Worm (Caenorhabditis elegans) whole organism, early embryonic: ENCODE data around the gene C50F4.10.

Experiments used
- B0310.2 ChIP-seq: sonication (generic microtip); optimal IDR thresholded peaks from 2 replicates; lab custom pipeline; 2016; ENCODE audit warnings: mild to moderate bottlenecking, missing genetic modification characterization, missing compliant biosample characterization
- F13C5.2 ChIP-seq: sonication (generic microtip); optimal IDR thresholded peaks from 2 replicates; lab custom pipeline; 2017; ENCODE audit warnings: mild to moderate bottlenecking, missing genetic modification characterization, inconsistent platforms, missing compliant biosample characterization
- ama-1 ChIP-seq: fragments of 150-350 bp; optimal IDR thresholded peaks from 2 replicates; lab custom pipeline; 2014
- ceh-13 ChIP-seq: fragments of 200-800 bp; sonication (Bioruptor generic); optimal IDR thresholded peaks from 2 replicates; lab custom pipeline; 2018; ENCODE audit warnings: mild to moderate bottlenecking, missing genetic modification characterization, missing compliant biosample characterization
- ceh-36 ChIP-seq: sonication (generic microtip); optimal IDR thresholded peaks from 2 replicates; lab custom pipeline; 2016; ENCODE audit warnings: missing genetic modification characterization, inconsistent platforms, missing compliant biosample characterization
- ets-7 ChIP-seq: sonication (generic microtip); optimal IDR thresholded peaks from 2 replicates; lab custom pipeline; 2016; ENCODE audit warnings: missing genotype, missing genetic modification characterization, missing compliant biosample characterization
- flt-1 ChIP-seq: fragments of 200-800 bp; sonication (Bioruptor generic); IDR thresholded peaks from 2 replicates; pipeline ENCODE4 v1.3.6; 2022; ENCODE audit warnings: missing genetic modification characterization, missing compliant biosample characterization
- hmbx-1 ChIP-seq: sonication (generic microtip); optimal IDR thresholded peaks from 2 replicates; lab custom pipeline; 2016; ENCODE audit warnings: mild to moderate bottlenecking, missing genetic modification characterization, missing compliant biosample characterization
- pes-1 ChIP-seq: fragments of 200-800 bp; sonication (Bioruptor generic); IDR thresholded peaks from 2 replicates; pipeline ENCODE4 v1.3.6; 2022; ENCODE audit warnings: missing genetic modification reagents, missing genetic modification characterization, missing compliant biosample characterization
- sea-1 ChIP-seq: fragments of 200-800 bp; sonication (Bioruptor generic); conservative IDR thresholded peaks from 2 replicates; pipeline ENCODE4 v1.3.6; 2022; ENCODE audit warnings: missing genetic modification characterization, missing compliant biosample characterization
- tbx-11 ChIP-seq: fragments of 200-800 bp; sonication (Bioruptor generic); IDR thresholded peaks from 2 replicates; pipeline ENCODE4 v1.3.6; 2022; ENCODE audit warnings: missing genetic modification characterization, missing compliant biosample characterization

ce11 chrV:9576991-9577390 lies 45.6 kb upstream of the C50F4.10 start, which contains the start of gene F25B3.2:
- TF ChIP-seq pes-1 (GFP tag; lab: Robert Waterston, UW) = no peak
- TF ChIP-seq ama-1 (lab: Kevin White, UChicago) = no peak
- TF ChIP-seq flt-1 = no peak
- no peak for TF ChIP-seq ceh-13
- no peak for TF ChIP-seq ets-7 (tag; lab: Kevin White, UChicago)
- no peak for TF ChIP-seq ceh-36 (tag; lab: Kevin White, UChicago)
- TF ChIP-seq F13C5.2 (tag; lab: Kevin White, UChicago) = no peak
- TF ChIP-seq hmbx-1 (tag; lab: Kevin White, UChicago) = no peak
- TF ChIP-seq tbx-11 (GFP tag; lab: Robert Waterston, UW) = no peak
- TF ChIP-seq B0310.2 = no peak
- TF ChIP-seq sea-1 (GFP tag; lab: Robert Waterston, UW) = no peak
